Fruit fly (Drosophila melanogaster) whole organism: ENCODE results near the gene Or82a.
"Not testable (repeated sequence)": the region's sequence is repeated elsewhere in the genome, so short reads cannot be mapped to it uniquely, and the experiment has no call there.

ENCODE experiments used
- CG8478 ChIP-seq: fragments of >200 bp; optimal IDR thresholded peaks from 2 replicates; lab custom pipeline; 2018; ENCODE audit warnings: inconsistent platforms
- Dll ChIP-seq: fragments of >200 bp; optimal IDR thresholded peaks from 2 replicates; lab custom pipeline; 2017
- EcR ChIP-seq, 2 experiments: fragments of >200 bp; optimal IDR thresholded peaks; 2 replicates each; lab custom pipeline; 2017; ENCODE audit warnings: missing biosample characterization in 2 of 2, missing genetic modification characterization in 2 of 2, missing genetic modification reagents in 2 of 2
- pan ChIP-seq: fragments of >200 bp; optimal IDR thresholded peaks from 2 replicates; lab custom pipeline; 2017
- psq ChIP-seq: fragments of >200 bp; optimal IDR thresholded peaks from 2 replicates; lab custom pipeline; 2017
- usp ChIP-seq: fragments of >200 bp; optimal IDR thresholded peaks from 2 replicates; lab custom pipeline; 2017; ENCODE audit warnings: missing biosample characterization, missing genetic modification characterization, mixed read lengths

Or82a gene

DNA sequence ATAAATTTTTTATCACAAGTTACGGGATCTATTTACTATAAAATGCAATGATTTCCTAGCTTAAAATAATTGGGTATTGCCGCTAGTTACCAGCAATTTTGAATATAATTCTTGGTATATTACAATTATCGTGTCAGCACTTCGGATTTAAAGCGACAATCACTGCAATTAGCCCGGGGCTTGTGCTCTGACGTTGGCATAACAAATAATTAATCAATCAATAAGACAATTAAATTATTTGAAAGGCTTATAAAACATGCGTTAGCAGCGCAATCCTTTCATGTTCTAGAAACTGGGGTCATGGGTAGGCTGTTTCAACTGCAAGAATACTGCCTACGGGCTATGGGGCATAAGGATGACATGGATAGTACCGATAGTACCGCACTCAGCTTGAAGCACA, at the start of gene Or82a:
Or82a (plus strand) TSS at position 301 of the 400 bp plus-strand sequence.
- no peak for TF ChIP-seq CG8478 (lab: Kevin White, UChicago)
- TF ChIP-seq Dll (lab: Kevin White, UChicago): no peak
- TF ChIP-seq EcR (GFP tag; optimal IDR thresholded peaks at IDR 0.05; lab: Kevin White, UChicago): no peak
- TF ChIP-seq psq (lab: Kevin White, UChicago): no peak
- no peak for TF ChIP-seq pan (lab: Kevin White, UChicago)
- TF ChIP-seq usp: no peak

DNA sequence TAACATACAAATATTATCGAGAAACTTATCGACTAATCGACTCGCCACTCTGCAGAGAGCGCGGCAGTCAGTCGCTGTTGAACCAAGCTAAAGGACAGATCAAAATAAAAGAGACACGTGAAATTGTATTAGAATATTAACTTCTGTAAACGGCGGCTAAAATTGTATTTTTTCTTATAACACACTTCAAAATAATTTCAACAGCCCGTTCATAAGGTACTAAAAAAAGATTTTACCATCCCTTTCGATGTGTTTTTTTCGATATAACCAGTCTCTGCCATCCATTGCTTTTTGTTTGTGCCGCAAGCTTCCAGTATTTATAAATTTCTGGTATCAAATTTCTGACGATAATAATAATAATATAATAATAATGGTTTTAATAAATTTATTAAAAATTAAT, 45.3 kb upstream of the Or82a start, which contains the start of gene aux:
aux (plus strand) TSS at position 301 of the 400 bp plus-strand sequence.
- TF ChIP-seq usp; EcR (GFP tag; optimal IDR thresholded peaks at IDR 0.05; lab: Kevin White, UChicago); CG8478 (lab: Kevin White, UChicago): not testable (repeated sequence)

DNA sequence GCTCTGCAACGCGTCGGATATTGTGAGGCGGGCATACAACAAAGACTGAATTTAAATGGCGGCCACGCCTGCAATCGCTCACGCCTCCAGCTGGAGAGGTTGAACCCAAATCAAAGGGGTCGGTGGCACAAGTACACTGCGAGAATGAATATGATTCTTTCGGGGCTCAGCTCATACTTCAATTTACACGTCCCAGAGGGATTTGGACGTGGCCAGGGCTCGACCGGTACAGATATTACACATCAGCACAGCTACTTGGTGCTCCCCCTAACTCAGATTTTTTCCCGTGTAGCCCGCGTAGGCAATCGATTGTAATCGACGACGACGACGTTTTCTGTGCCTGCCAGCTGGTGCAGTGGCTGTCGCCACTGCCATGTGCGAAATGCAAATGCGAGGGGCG, 42.7 kb upstream of the Or82a start:
- TF ChIP-seq EcR (GFP tag; optimal IDR thresholded peaks at IDR 0.05; lab: Kevin White, UChicago) (peak in 1 of 2 experiments; percentile 70), usp (no peak)

DNA sequence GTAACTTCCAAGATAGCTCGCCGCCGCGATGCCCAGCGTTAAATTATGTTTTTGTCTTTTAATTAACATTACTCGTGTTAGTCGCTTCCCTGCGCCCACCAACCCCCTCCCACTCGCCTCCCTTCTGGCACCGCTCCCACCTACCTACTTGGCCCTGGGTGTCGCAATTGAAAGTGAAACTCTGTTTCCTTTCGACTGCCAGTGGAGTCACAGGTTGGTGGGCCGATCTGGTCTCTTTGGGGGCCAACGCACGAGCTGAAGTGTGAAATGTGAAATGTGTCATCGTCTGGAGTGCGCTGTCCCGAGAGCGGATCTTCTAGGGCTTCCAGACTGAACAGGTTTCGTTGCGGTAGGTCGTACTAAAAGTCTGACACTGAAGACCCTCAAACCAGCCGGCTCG, 42.2 kb upstream of the Or82a start:
- peak; percentile 14 for TF ChIP-seq Dll (lab: Kevin White, UChicago)
- TF ChIP-seq usp: no peak

DNA sequence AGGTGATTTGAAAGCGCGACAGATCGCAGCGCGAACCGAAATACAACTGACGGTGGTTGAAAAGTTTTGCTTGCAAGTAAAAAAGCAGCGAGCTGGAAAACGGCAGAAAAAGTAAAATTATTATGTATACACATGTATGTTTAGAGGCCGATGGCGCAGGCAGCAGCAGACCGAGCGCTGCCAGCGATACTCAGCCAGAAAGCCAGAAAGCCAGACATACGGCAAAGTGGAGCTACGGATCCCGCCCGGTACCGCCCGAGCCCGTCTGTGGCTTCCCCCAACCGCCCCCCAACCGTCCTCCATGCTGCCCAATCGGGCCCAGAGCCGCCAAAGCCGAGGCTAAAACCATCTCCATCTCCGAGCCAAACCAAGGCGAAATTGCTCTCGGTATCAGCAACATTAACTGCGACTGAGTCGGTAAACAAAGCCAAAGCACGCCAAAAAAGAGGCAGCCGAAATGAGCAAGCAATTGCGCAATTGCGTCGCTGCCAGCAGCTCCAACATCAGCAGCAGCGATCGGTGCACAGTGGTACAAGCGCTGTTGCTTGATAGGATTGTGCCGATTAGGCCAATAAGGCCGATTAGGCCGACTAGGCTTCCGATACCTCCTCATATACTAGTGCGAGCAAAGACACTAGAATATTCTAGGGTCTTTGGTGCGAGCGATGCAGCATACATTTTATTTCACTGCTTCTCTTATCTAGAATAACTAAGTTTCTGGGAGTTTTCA, 41.3 kb upstream of the Or82a start, which contains the start of gene CG14636:
CG14636 (minus strand) TSS at position 51 of the 730 bp plus-strand sequence.
- peak; percentile 18 for TF ChIP-seq Dll (lab: Kevin White, UChicago)
- no peak for TF ChIP-seq EcR (GFP tag; optimal IDR thresholded peaks at IDR 0.05; lab: Kevin White, UChicago)

DNA sequence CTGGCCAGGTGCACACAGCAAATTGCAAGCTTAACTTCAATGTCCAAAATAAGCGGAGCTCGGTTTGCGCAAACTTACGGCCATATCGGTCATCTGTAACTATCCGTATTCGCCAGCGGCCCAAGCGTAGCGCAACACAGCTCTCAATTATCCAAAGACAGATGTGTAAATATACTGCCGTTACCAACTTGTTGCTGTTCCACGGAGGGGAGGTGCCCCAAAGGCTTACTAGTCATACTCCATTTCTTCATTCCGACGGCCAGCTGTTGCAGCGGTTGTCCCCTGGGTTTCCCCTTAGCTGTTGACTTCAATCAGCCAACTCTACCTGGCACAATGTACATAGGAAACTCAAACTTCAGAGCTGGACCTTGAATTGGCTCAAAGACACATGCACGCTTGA, 36.7 kb upstream of the Or82a start, which contains the start of gene CG31516:
CG31516 (minus strand) TSS at position 101 of the 400 bp plus-strand sequence.
- no peak for TF ChIP-seq Dll (lab: Kevin White, UChicago)
- TF ChIP-seq psq (lab: Kevin White, UChicago): no peak
- TF ChIP-seq CG8478 (lab: Kevin White, UChicago): no peak
- TF ChIP-seq EcR (GFP tag; optimal IDR thresholded peaks at IDR 0.05; lab: Kevin White, UChicago): no peak
- no peak for TF ChIP-seq pan (lab: Kevin White, UChicago)
- TF ChIP-seq usp: no peak

dm6 chr3R:4220780-4221179, 36.0 kb upstream of the Or82a start:
- TF ChIP-seq Dll (lab: Kevin White, UChicago) (no peak), pan (lab: Kevin White, UChicago) (no peak), EcR (GFP tag; optimal IDR thresholded peaks at IDR 0.05; lab: Kevin White, UChicago) (no peak), psq (lab: Kevin White, UChicago) (no peak), usp (no peak), CG8478 (lab: Kevin White, UChicago) (no peak)

- no peak for TF ChIP-seq pan (lab: Kevin White, UChicago)
- TF ChIP-seq EcR (GFP tag; optimal IDR thresholded peaks at IDR 0.05; lab: Kevin White, UChicago): no peak
- no peak for TF ChIP-seq psq (lab: Kevin White, UChicago)
- no peak for TF ChIP-seq CG8478 (lab: Kevin White, UChicago)
- TF ChIP-seq Dll (lab: Kevin White, UChicago): no peak
- no peak for TF ChIP-seq usp
Measured at dm6 chr3R:4228426-4228825, 28.3 kb upstream of the Or82a start.

- TF ChIP-seq EcR (GFP tag; optimal IDR thresholded peaks at IDR 0.05; lab: Kevin White, UChicago): no peak
- TF ChIP-seq Dll (lab: Kevin White, UChicago): no peak
- TF ChIP-seq usp: no peak
- no peak for TF ChIP-seq CG8478 (lab: Kevin White, UChicago)
- TF ChIP-seq pan (lab: Kevin White, UChicago): no peak
- no peak for TF ChIP-seq psq (lab: Kevin White, UChicago)
Measured at dm6 chr3R:4229137-4229764, 27.5 kb upstream of the Or82a start, which contains the start of gene DhpD. TSS of gene DhpD (minus strand) at chr3R:4229238.

DNA sequence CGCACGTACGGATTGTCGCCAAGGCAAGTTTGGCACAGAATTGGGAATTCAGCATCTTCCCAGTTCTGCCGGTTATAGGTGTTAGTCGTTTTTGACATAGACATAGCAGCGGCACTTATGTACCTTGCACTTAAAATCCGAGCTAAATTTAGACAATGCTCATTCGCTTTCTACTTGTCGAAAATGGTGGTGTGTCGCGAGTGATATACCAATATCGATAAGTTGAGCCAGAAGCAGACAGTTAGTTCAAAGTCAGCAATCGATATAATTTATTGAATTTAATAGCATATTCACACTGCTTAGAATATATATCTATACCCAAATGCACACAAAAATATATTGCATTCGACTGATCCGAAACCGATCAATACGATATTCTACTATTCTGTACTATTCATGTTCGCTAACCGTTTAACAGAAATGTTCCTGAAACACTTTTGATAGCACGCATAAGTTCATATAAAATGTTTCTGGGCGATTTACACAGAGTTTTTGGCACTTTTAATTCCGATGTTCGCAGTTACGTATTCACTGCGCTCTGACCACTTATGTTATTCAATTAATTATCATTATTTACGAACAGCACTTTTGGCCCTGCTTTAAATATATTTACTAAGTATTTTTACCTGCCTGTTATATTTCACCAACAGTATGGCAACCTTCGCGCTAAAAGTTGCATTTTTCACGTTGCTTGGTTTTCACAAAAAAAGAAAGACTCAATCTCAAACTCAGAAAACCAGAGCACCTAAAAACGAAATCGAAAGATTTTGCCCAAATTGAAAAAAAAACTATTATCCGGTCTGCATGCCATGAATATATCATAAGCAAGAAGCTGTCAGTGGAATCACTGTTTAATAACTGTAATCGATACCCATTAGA, 24.4 kb upstream of the Or82a start, which contains the start of gene CG14641:
CG14641 (minus strand) TSS at position 204 of the 879 bp plus-strand sequence.
- TF ChIP-seq pan (lab: Kevin White, UChicago) (no peak), EcR (GFP tag; optimal IDR thresholded peaks at IDR 0.05; lab: Kevin White, UChicago) (no peak), CG8478 (lab: Kevin White, UChicago) (no peak), Dll (lab: Kevin White, UChicago) (no peak), psq (lab: Kevin White, UChicago) (no peak), usp (no peak)

DNA sequence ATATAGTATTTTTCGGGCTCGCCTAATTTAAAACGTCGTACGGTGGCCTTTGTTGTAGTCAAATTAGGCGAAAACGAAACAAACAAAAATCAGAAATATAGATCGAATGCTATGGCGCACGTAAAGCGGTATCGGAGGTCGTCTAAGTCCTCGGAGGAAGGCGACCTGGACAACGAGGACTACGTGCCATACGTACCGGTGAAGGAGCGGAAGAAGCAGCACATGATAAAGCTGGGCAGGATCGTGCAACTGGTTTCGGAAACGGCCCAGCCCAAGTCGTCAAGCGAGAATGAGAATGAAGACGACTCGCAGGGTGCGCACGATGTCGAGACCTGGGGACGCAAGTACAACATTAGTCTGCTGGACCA, 23.8 kb upstream of the Or82a start, which contains the start of gene abs:
abs (plus strand) TSS at position 30 of the 368 bp plus-strand sequence.
- TF ChIP-seq EcR (GFP tag; optimal IDR thresholded peaks at IDR 0.05; lab: Kevin White, UChicago) (no peak), CG8478 (lab: Kevin White, UChicago) (no peak), psq (lab: Kevin White, UChicago) (no peak), Dll (lab: Kevin White, UChicago) (no peak), usp (no peak), pan (lab: Kevin White, UChicago) (no peak)
